Fruit fly (Drosophila melanogaster) whole organism, embryonic: Measurements from ENCODE around the gene CG15333.

Experiments
- Asciz ChIP-seq: fragments of 200-800 bp; sonication (Bioruptor generic); optimal IDR thresholded peaks from 2 replicates; lab custom pipeline; 2017; ENCODE audit warnings: missing biosample characterization, mild to moderate bottlenecking, missing genetic modification characterization, missing genetic modification reagents
- Bgb ChIP-seq: fragments of 200-800 bp; sonication (Bioruptor generic); IDR thresholded peaks from 2 replicates; pipeline ENCODE4 v1.3.6; 2022; ENCODE audit warnings: missing biosample characterization, missing genetic modification characterization; ENCODE audit not compliant: partially characterized antibody
- CG10462 ChIP-seq: fragments of 200-800 bp; sonication (Bioruptor generic); optimal IDR thresholded peaks from 2 replicates; lab custom pipeline; 2016; ENCODE audit warnings: missing biosample characterization, missing genetic modification characterization
- CG11560 ChIP-seq: fragments of 200-800 bp; sonication (Bioruptor generic); IDR thresholded peaks from 3 replicates; pipeline ENCODE4 v1.3.6; 2022; ENCODE audit warnings: missing biosample characterization, missing genetic modification characterization
- CG11696 ChIP-seq: fragments of 200-800 bp; sonication (Bioruptor generic); IDR thresholded peaks from 2 replicates; pipeline ENCODE4 v1.3.6; 2022; ENCODE audit warnings: missing biosample characterization, missing genetic modification characterization
- CG12744 ChIP-seq: fragments of 200-800 bp; sonication (Bioruptor generic); optimal IDR thresholded peaks from 2 replicates; lab custom pipeline; 2016; ENCODE audit warnings: missing biosample characterization, missing genetic modification characterization
- CG1603 ChIP-seq: fragments of 200-800 bp; sonication (Bioruptor generic); optimal IDR thresholded peaks from 2 replicates; lab custom pipeline; 2019; ENCODE audit warnings: missing biosample characterization, mild to moderate bottlenecking, missing genetic modification characterization, moderate library complexity
- CG1792 ChIP-seq: fragments of 200-800 bp; sonication (Bioruptor generic); optimal IDR thresholded peaks from 2 replicates; lab custom pipeline; 2016; ENCODE audit warnings: missing biosample characterization, missing genetic modification characterization
- CG2678 ChIP-seq: fragments of 200-800 bp; sonication (Bioruptor generic); optimal IDR thresholded peaks from 3 replicates; lab custom pipeline; 2019; ENCODE audit warnings: missing biosample characterization, mild to moderate bottlenecking, missing genetic modification characterization, moderate library complexity
- CG5180 ChIP-seq: fragments of 200-800 bp; sonication (Bioruptor generic); optimal IDR thresholded peaks from 3 replicates; lab custom pipeline; 2017; ENCODE audit warnings: missing biosample characterization, missing genetic modification characterization, mild to moderate bottlenecking, moderate library complexity, missing genetic modification reagents
- CG7372 ChIP-seq: fragments of 200-800 bp; sonication (Bioruptor generic); IDR thresholded peaks from 2 replicates; pipeline ENCODE4 v1.3.6; 2022; ENCODE audit warnings: missing biosample characterization, missing genetic modification characterization
- CG7556 ChIP-seq: fragments of 200-800 bp; sonication (Bioruptor generic); optimal IDR thresholded peaks from 2 replicates; lab custom pipeline; 2017; ENCODE audit warnings: missing biosample characterization, mild to moderate bottlenecking, missing genetic modification characterization
- CG7839 ChIP-seq: fragments of 200-800 bp; sonication (Bioruptor generic); optimal IDR thresholded peaks from 3 replicates; lab custom pipeline; 2018; ENCODE audit warnings: missing biosample characterization, mild to moderate bottlenecking, missing genetic modification characterization, moderate library complexity
- CG8281 ChIP-seq: fragments of 200-800 bp; sonication (Bioruptor generic); optimal IDR thresholded peaks from 2 replicates; lab custom pipeline; 2018; ENCODE audit warnings: missing biosample characterization, mild to moderate bottlenecking, missing genetic modification characterization, moderate library complexity
- CG9437 ChIP-seq: fragments of 200-800 bp; sonication (Bioruptor generic); optimal IDR thresholded peaks from 2 replicates; lab custom pipeline; 2018; ENCODE audit warnings: missing biosample characterization, mild to moderate bottlenecking, missing genetic modification characterization
- D19A ChIP-seq: fragments of 200-800 bp; optimal IDR thresholded peaks from 3 replicates; lab custom pipeline; 2019; ENCODE audit warnings: missing biosample characterization, mild to moderate bottlenecking, missing genetic modification characterization, moderate library complexity
- E2f2 ChIP-seq: fragments of 200-800 bp; sonication (Bioruptor generic); IDR thresholded peaks from 2 replicates; pipeline ENCODE4 v1.3.6; 2022; ENCODE audit warnings: missing biosample characterization, missing genetic modification characterization
- Ets65A ChIP-seq: fragments of 200-800 bp; sonication (Bioruptor generic); peaks from one replicate; lab custom pipeline; 2016; ENCODE audit warnings: missing biosample characterization, missing genetic modification characterization
- HLHmδ ChIP-seq: fragments of 200-800 bp; sonication (Bioruptor generic); optimal IDR thresholded peaks from 2 replicates; lab custom pipeline; 2018; ENCODE audit warnings: missing biosample characterization, mild to moderate bottlenecking, missing genetic modification characterization, moderate library complexity
- Hmx ChIP-seq: fragments of 200-800 bp; sonication (Bioruptor generic); optimal IDR thresholded peaks from 2 replicates; lab custom pipeline; 2016; ENCODE audit warnings: missing biosample characterization, missing genetic modification characterization
- Hr39 ChIP-seq: fragments of >200 bp; optimal IDR thresholded peaks from 2 replicates; lab custom pipeline; 2017
- Lim3 ChIP-seq: fragments of 200-800 bp; sonication (Bioruptor generic); IDR thresholded peaks from 2 replicates; pipeline ENCODE4 v1.3.6; 2022; ENCODE audit warnings: missing biosample characterization, missing genetic modification characterization
- Lpt ChIP-seq: fragments of >200 bp; optimal IDR thresholded peaks from 2 replicates; lab custom pipeline; 2018; ENCODE audit warnings: missing biosample characterization, missing genetic modification characterization
- Med ChIP-seq: fragments of 200-800 bp; sonication (Bioruptor generic); peaks from one replicate; lab custom pipeline; 2016; ENCODE audit warnings: missing biosample characterization, missing genetic modification characterization, mild to moderate bottlenecking, inconsistent platforms, moderate library complexity
- NC2β ChIP-seq: fragments of 200-800 bp; sonication (Bioruptor generic); optimal IDR thresholded peaks from 2 replicates; lab custom pipeline; 2016; ENCODE audit warnings: missing biosample characterization, missing genetic modification characterization
- Pdp1 ChIP-seq, 2 experiments: fragments of 200-800 bp; sonication (Bioruptor generic); optimal IDR thresholded peaks; 3 replicates each; lab custom pipeline; 2016; ENCODE audit warnings: missing biosample characterization in 2 of 2, missing genetic modification characterization in 2 of 2, mild to moderate bottlenecking in 1 of 2, moderate library complexity in 1 of 2
- Scr ChIP-seq: fragments of 200-800 bp; sonication (Bioruptor generic); IDR thresholded peaks from 2 replicates; pipeline ENCODE4 v1.3.6; 2022; ENCODE audit warnings: missing biosample characterization, missing genetic modification characterization; ENCODE audit not compliant: partially characterized antibody
- Sry-β ChIP-seq: fragments of 200-800 bp; sonication (Bioruptor generic); optimal IDR thresholded peaks from 2 replicates; lab custom pipeline; 2018; ENCODE audit warnings: missing biosample characterization, mild to moderate bottlenecking, missing genetic modification characterization, moderate library complexity
- Taf1 ChIP-seq: fragments of 200-800 bp; sonication (Bioruptor generic); IDR thresholded peaks from 2 replicates; pipeline ENCODE4 v1.3.6; 2022; ENCODE audit warnings: missing biosample characterization, missing genetic modification characterization
- ab ChIP-seq: fragments of 200-800 bp; sonication (Bioruptor generic); optimal IDR thresholded peaks from 2 replicates; lab custom pipeline; 2016; ENCODE audit warnings: missing biosample characterization, missing genetic modification characterization
- amos ChIP-seq: fragments of 200-800 bp; sonication (Bioruptor generic); IDR thresholded peaks from 2 replicates; pipeline ENCODE4 v1.3.6; 2022; ENCODE audit warnings: missing biosample characterization, missing genetic modification characterization; ENCODE audit not compliant: partially characterized antibody
- cad ChIP-seq: fragments of >200 bp; optimal IDR thresholded peaks from 2 replicates; lab custom pipeline; 2017; ENCODE audit warnings: missing biosample characterization, missing genetic modification characterization
- cg ChIP-seq: fragments of 200-800 bp; sonication (Bioruptor generic); optimal IDR thresholded peaks from 3 replicates; lab custom pipeline; 2019; ENCODE audit warnings: missing biosample characterization, mild to moderate bottlenecking, missing genetic modification characterization, moderate library complexity
- ci ChIP-seq: fragments of 200-800 bp; sonication (Bioruptor generic); IDR thresholded peaks from 3 replicates; pipeline ENCODE4 v1.3.6; 2022; ENCODE audit warnings: missing biosample characterization, missing genetic modification characterization
- croc ChIP-seq: fragments of 200-800 bp; sonication (Bioruptor generic); conservative IDR thresholded peaks from 3 replicates; pipeline ENCODE4 v1.3.6; 2022; ENCODE audit warnings: missing biosample characterization, missing genetic modification characterization
- ems ChIP-seq: fragments of 200-800 bp; sonication (Bioruptor generic); optimal IDR thresholded peaks from 3 replicates; lab custom pipeline; 2016; ENCODE audit warnings: missing biosample characterization, missing genetic modification characterization
- eve ChIP-seq, 2 experiments: fragments of >200 bp; optimal IDR thresholded peaks; 2 replicates each; lab custom pipeline; 2017; ENCODE audit warnings: missing biosample characterization in 2 of 2, missing genetic modification characterization in 2 of 2
- fd3F ChIP-seq: fragments of 200-800 bp; sonication (Bioruptor generic); optimal IDR thresholded peaks from 2 replicates; lab custom pipeline; 2018; ENCODE audit warnings: missing biosample characterization, mild to moderate bottlenecking, missing genetic modification characterization, moderate library complexity
- hth ChIP-seq: fragments of >200 bp; optimal IDR thresholded peaks from 2 replicates; lab custom pipeline; 2017; ENCODE audit warnings: inconsistent platforms
- insv ChIP-seq, 2 experiments: fragments of 200-800 bp; sonication (Bioruptor generic); optimal IDR thresholded peaks; 3 replicates each; lab custom pipeline; 2016 to 2018; ENCODE audit warnings: missing biosample characterization in 2 of 2, missing genetic modification characterization in 2 of 2
- kni ChIP-seq: fragments of 200-800 bp; sonication (Bioruptor generic); optimal IDR thresholded peaks from 3 replicates; lab custom pipeline; 2017; ENCODE audit warnings: mild to moderate bottlenecking, missing biosample characterization, missing genetic modification reagents, missing genetic modification characterization
- lola ChIP-seq, 3 experiments: fragments of >200 bp in 2 of 3; fragments of 200-800 bp in 1 of 3; sonication (Bioruptor generic) in 1 of 3; optimal IDR thresholded peaks; 2 replicates each; lab custom pipeline; 2017 to 2019; ENCODE audit warnings: missing biosample characterization in 3 of 3, missing genetic modification characterization in 3 of 3, mild to moderate bottlenecking in 1 of 3, moderate library complexity in 1 of 3
- luna ChIP-seq: fragments of 200-800 bp; sonication (Bioruptor generic); optimal IDR thresholded peaks from 2 replicates; lab custom pipeline; 2016; ENCODE audit warnings: missing biosample characterization, missing genetic modification characterization
- maf-S ChIP-seq: fragments of 200-800 bp; sonication (Bioruptor generic); optimal IDR thresholded peaks from 2 replicates; lab custom pipeline; 2016; ENCODE audit warnings: missing biosample characterization, missing genetic modification characterization
- org-1 ChIP-seq: fragments of 200-800 bp; sonication (Bioruptor generic); optimal IDR thresholded peaks from 2 replicates; lab custom pipeline; 2017; ENCODE audit warnings: missing biosample characterization, missing genetic modification characterization
- pros ChIP-seq: fragments of 200-800 bp; sonication (Bioruptor generic); optimal IDR thresholded peaks from 3 replicates; lab custom pipeline; 2019; ENCODE audit warnings: missing biosample characterization, mild to moderate bottlenecking, missing genetic modification characterization, moderate library complexity
- row ChIP-seq: fragments of 200-800 bp; sonication (Bioruptor generic); IDR thresholded peaks from 3 replicates; pipeline ENCODE4 v1.3.6; 2022; ENCODE audit warnings: missing biosample characterization, missing genetic modification characterization
- sens ChIP-seq: fragments of 200-800 bp; sonication (Bioruptor generic); peaks from one replicate; lab custom pipeline; 2016; ENCODE audit warnings: missing biosample characterization, missing genetic modification characterization
- slp2 ChIP-seq: fragments of 200-800 bp; sonication (Bioruptor generic); optimal IDR thresholded peaks from 2 replicates; lab custom pipeline; 2016; ENCODE audit warnings: missing biosample characterization, missing genetic modification characterization
- tll ChIP-seq, 2 experiments: fragments of 200-800 bp in 1 of 2; fragments of >200 bp in 1 of 2; sonication (Bioruptor generic) in 1 of 2; optimal IDR thresholded peaks; 2 replicates each; lab custom pipeline; 2017 to 2019; ENCODE audit warnings: missing biosample characterization in 2 of 2, missing genetic modification characterization in 2 of 2, mild to moderate bottlenecking in 1 of 2, moderate library complexity in 1 of 2

Gene CG15333

DNA sequence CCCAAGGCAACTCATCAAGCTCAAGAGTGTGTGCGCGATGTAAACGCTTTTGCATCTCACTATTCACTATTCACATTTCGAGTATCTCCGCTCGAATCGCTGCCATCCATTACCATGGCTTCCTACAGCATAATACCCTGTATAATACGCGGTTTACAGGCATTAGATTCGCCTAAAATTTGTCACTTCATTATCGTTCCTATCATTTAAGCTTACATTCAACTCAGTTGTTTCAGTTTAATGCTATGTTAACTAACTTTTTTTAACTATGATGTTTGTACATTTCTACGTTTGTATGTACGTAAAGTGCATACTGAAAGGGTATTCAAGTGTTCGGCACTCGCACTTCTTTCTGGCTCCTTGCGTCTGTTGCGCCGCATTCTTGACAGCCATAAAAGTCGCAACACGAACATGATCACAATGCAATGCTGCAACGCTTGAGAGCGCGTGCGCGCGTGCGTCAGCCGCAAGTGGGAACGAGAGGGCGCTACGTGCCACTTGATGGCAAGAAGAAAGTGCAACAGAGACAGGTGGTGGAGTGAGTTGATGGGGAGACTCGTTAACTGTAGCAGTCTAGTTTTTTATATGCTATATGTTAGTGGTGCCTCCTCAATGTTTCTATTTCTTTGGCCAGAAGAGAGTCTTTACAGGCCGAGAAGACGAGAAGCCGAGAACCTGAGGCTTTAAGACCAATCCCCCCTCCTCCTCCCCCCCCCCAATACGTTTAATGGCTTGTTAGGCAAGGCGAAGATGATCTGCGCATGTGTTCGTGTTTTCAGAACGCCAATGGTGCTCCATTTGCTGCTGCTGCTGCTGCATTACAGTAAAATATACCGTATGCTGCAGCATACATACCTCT is 43.9 kb downstream of the CG15333 start:
- TF ChIP-seq NC2β (GFP tag; lab: Kevin White, UChicago) (no peak), ems (GFP tag; lab: Kevin White, UChicago) (no peak), CG2678 (no peak), Ets65A (GFP tag; lab: Kevin White, UChicago) (peak; percentile 83), cad (GFP tag; lab: Kevin White, UChicago) (peak; percentile 56), ab (GFP tag; lab: Kevin White, UChicago) (no peak), Sry-β (GFP tag; lab: Kevin White, UChicago) (no peak), insv (GFP tag; optimal IDR thresholded peaks at IDR 0.05; lab: Kevin White, UChicago) (no peak), fd3F (GFP tag; lab: Kevin White, UChicago) (no peak), kni (GFP tag; lab: Kevin White, UChicago) (peak; percentile 39), Pdp1 (GFP tag; optimal IDR thresholded peaks at IDR 0.05; lab: Kevin White, UChicago) (no peak), lola (GFP tag; optimal IDR thresholded peaks at IDR 0.05; lab: Kevin White, UChicago) (no peak), CG9437 (GFP tag; lab: Kevin White, UChicago) (no peak), pros (GFP tag; lab: Kevin White, UChicago) (peak; percentile 49), CG7839 (tag; lab: Kevin White, UChicago) (no peak), sens (peak; percentile 3), CG1603 (tag; lab: Kevin White, UChicago) (peak; percentile 38), Hr39 (peak; percentile 98), Taf1 (no peak), luna (GFP tag; lab: Kevin White, UChicago) (no peak), Lim3 (GFP tag; lab: Robert Waterston, UW) (no peak), CG8281 (tag; lab: Kevin White, UChicago) (no peak), CG10462 (no peak), Scr (GFP tag; lab: Robert Waterston, UW) (no peak), org-1 (GFP tag; lab: Kevin White, UChicago) (no peak), CG12744 (GFP tag; lab: Kevin White, UChicago) (no peak), CG11696 (GFP tag; lab: Robert Waterston, UW) (no peak), CG5180 (no peak), slp2 (GFP tag; lab: Kevin White, UChicago) (no peak), Hmx (GFP tag; lab: Kevin White, UChicago) (no peak), eve (GFP tag; optimal IDR thresholded peaks at IDR 0.05; lab: Kevin White, UChicago) (peak in 1 of 2 experiments; percentile 46), cg (peak; percentile 30), ci (GFP tag; lab: Robert Waterston, UW) (no peak), D19A (tag; lab: Kevin White, UChicago) (peak; percentile 84), E2f2 (GFP tag; lab: Robert Waterston, UW) (no peak), croc (GFP tag; lab: Robert Waterston, UW) (no peak), CG11560 (tag; lab: Robert Waterston, UW) (no peak), CG7372 (GFP tag; lab: Robert Waterston, UW) (no peak), Med (peak; percentile 37), maf-S (GFP tag; lab: Kevin White, UChicago) (no peak), CG1792 (no peak), HLHmδ (GFP tag; lab: Kevin White, UChicago) (peak; percentile 44), Lpt (peak; percentile 51), amos (GFP tag; lab: Robert Waterston, UW) (no peak), row (GFP tag; lab: Robert Waterston, UW) (peak; percentile 50), Asciz (GFP tag; lab: Kevin White, UChicago) (no peak), tll (GFP tag; optimal IDR thresholded peaks at IDR 0.05; lab: Kevin White, UChicago) (peak in 1 of 2 experiments; percentile 54), CG7556 (GFP tag; lab: Kevin White, UChicago) (no peak), hth (lab: Kevin White, UChicago) (no peak), Bgb (GFP tag; lab: Robert Waterston, UW) (no peak)
